Fruit fly (Drosophila melanogaster): ENCODE measurements around the gene tank.

dm6 chr2L:4886132-4886531, 48.3 kb upstream of the tank start:
- TF ChIP-seq psq (optimal IDR thresholded peaks at IDR 0.05) (no peak), pan (optimal IDR thresholded peaks at IDR 0.05) (no peak), usp (GFP tag; optimal IDR thresholded peaks at IDR 0.05) (no peak)
